Worm (Caenorhabditis elegans): ENCODE results near the gene dvc-1.

Gene dvc-1

ce11 chrV:11220936-11221335 is 18.2 kb downstream of the dvc-1 start, which contains the start of gene T19B10.2:
Gene T19B10.2 (plus strand): TSS chrV:11221302.
- TF ChIP-seq pat-9 (tag; optimal IDR thresholded peaks at IDR 0.05): no peak
- TF ChIP-seq ceh-45 (GFP tag; IDR thresholded peaks at IDR 0.05): no peak
- TF ChIP-seq pha-4 (tag; optimal IDR thresholded peaks at IDR 0.05): no peak
- TF ChIP-seq pha-2 (tag; optimal IDR thresholded peaks at IDR 0.05): no peak
- no peak for TF ChIP-seq nfya-1 (tag; optimal IDR thresholded peaks at IDR 0.05)

ce11 chrV:11220415-11220814 is 18.7 kb downstream of the dvc-1 start:
- TF ChIP-seq unc-55 (GFP tag; optimal IDR thresholded peaks at IDR 0.05) (no peak), elt-2 (tag; optimal IDR thresholded peaks at IDR 0.05) (peak; percentile 24), ceh-9 (tag; optimal IDR thresholded peaks at IDR 0.05) (no peak)

ce11 chrV:11217394-11217793 is 21.7 kb downstream of the dvc-1 start, which contains the start of gene cyp-29A2:
Gene cyp-29A2 (plus strand): TSS chrV:11217583.
- no peak for TF ChIP-seq che-1 (tag; optimal IDR thresholded peaks at IDR 0.05)
- TF ChIP-seq odd-2 (tag; optimal IDR thresholded peaks at IDR 0.05): no peak
- TF ChIP-seq zip-5 (tag; optimal IDR thresholded peaks at IDR 0.05): no peak
- TF ChIP-seq lin-11 (tag; optimal IDR thresholded peaks at IDR 0.05): no peak
- TF ChIP-seq ahr-1 (tag; optimal IDR thresholded peaks at IDR 0.05): no peak

ce11 chrV:11216137-11216536 is 23.0 kb downstream of the dvc-1 start:
- no peak for TF ChIP-seq ahr-1 (tag; optimal IDR thresholded peaks at IDR 0.05)
- no peak for TF ChIP-seq zip-5 (tag; optimal IDR thresholded peaks at IDR 0.05)
- no peak for TF ChIP-seq hlh-8 (tag; optimal IDR thresholded peaks at IDR 0.05)
- no peak for TF ChIP-seq che-1 (tag; optimal IDR thresholded peaks at IDR 0.05)
- no peak for TF ChIP-seq K09A11.1 (tag; optimal IDR thresholded peaks at IDR 0.05; ENCODE audit: insufficient read depth)
- no peak for TF ChIP-seq pag-3 (tag; optimal IDR thresholded peaks at IDR 0.05; ENCODE audit: borderline replicate concordance)
- TF ChIP-seq dve-1 (tag; optimal IDR thresholded peaks at IDR 0.05): no peak
- TF ChIP-seq ceh-6 (GFP tag; optimal IDR thresholded peaks at IDR 0.05): no peak
- TF ChIP-seq ets-4 (tag; optimal IDR thresholded peaks at IDR 0.05): no peak
- no peak for TF ChIP-seq unc-42 (tag; optimal IDR thresholded peaks at IDR 0.05)
- TF ChIP-seq sox-4 (tag; optimal IDR thresholded peaks at IDR 0.05): no peak
- no peak for TF ChIP-seq lin-11 (tag; optimal IDR thresholded peaks at IDR 0.05)
- no peak for TF ChIP-seq F13H6.1 (tag; optimal IDR thresholded peaks at IDR 0.05)
- TF ChIP-seq hlh-13 (GFP tag; optimal IDR thresholded peaks at IDR 0.05): no peak
- no peak for TF ChIP-seq ceh-14 (tag; optimal IDR thresholded peaks at IDR 0.05)
- no peak for TF ChIP-seq syd-9 (tag; optimal IDR thresholded peaks at IDR 0.05)
- no peak for TF ChIP-seq ceh-9 (tag; optimal IDR thresholded peaks at IDR 0.05)
- TF ChIP-seq ceh-30 (tag; optimal IDR thresholded peaks at IDR 0.05): no peak
- TF ChIP-seq nfya-1 (tag; optimal IDR thresholded peaks at IDR 0.05): no peak

- TF ChIP-seq che-1 (tag; optimal IDR thresholded peaks at IDR 0.05) (no peak), lim-6 (tag; optimal IDR thresholded peaks at IDR 0.05) (no peak), ceh-34 (tag; optimal IDR thresholded peaks at IDR 0.05) (no peak), ceh-6 (GFP tag; optimal IDR thresholded peaks at IDR 0.05) (no peak), tbx-7 (tag; optimal IDR thresholded peaks at IDR 0.05) (no peak), K02D7.2 (tag; optimal IDR thresholded peaks at IDR 0.05) (no peak), pha-4 (tag; optimal IDR thresholded peaks at IDR 0.05) (no peak), pros-1 (tag; optimal IDR thresholded peaks at IDR 0.05) (no peak), ceh-30 (tag; optimal IDR thresholded peaks at IDR 0.05) (no peak), ceh-19 (GFP tag; optimal IDR thresholded peaks at IDR 0.05) (no peak), syd-9 (tag; optimal IDR thresholded peaks at IDR 0.05) (no peak), sdc-2 (tag; optimal IDR thresholded peaks at IDR 0.05) (no peak), ceh-31 (tag; optimal IDR thresholded peaks at IDR 0.05) (no peak), ceh-2 (tag; optimal IDR thresholded peaks at IDR 0.05) (no peak), pqm-1 (tag; optimal IDR thresholded peaks at IDR 0.05) (no peak), sox-2 (GFP tag; IDR thresholded peaks at IDR 0.05) (no peak), hlh-15 (tag; optimal IDR thresholded peaks at IDR 0.05) (no peak)
These were observed 24.6 kb downstream of the dvc-1 start for ce11 chrV:11214569-11214968.
